Worm (Caenorhabditis elegans): ENCODE measurements around the gene T13C2.3.

Gene T13C2.3

ce11 chrII:6803024-6803423, 14.0 kb downstream of the T13C2.3 start, which contains the start of gene tab-1:
TSS of gene tab-1 (plus strand) at chrII:6803324.
- TF ChIP-seq sdc-2 (tag; optimal IDR thresholded peaks at IDR 0.05) (no peak), npax-4 (tag; optimal IDR thresholded peaks at IDR 0.05) (no peak), ref-2 (tag; optimal IDR thresholded peaks at IDR 0.05) (no peak), che-1 (tag; optimal IDR thresholded peaks at IDR 0.05) (no peak), ceh-9 (tag; optimal IDR thresholded peaks at IDR 0.05) (no peak), ceh-14 (tag; optimal IDR thresholded peaks at IDR 0.05) (no peak), lin-11 (tag; optimal IDR thresholded peaks at IDR 0.05) (no peak), ceh-31 (tag; optimal IDR thresholded peaks at IDR 0.05) (no peak), hlh-8 (tag; optimal IDR thresholded peaks at IDR 0.05) (no peak), ceh-2 (tag; optimal IDR thresholded peaks at IDR 0.05) (no peak), fax-1 (tag; optimal IDR thresholded peaks at IDR 0.05) (no peak), dmd-4 (tag; optimal IDR thresholded peaks at IDR 0.05; ENCODE audit: borderline replicate concordance) (no peak), eyg-1 (tag; optimal IDR thresholded peaks at IDR 0.05) (no peak), pha-4 (tag; optimal IDR thresholded peaks at IDR 0.05) (no peak), ama-1 (optimal IDR thresholded peaks at IDR 0.05) (no peak), hlh-13 (GFP tag; optimal IDR thresholded peaks at IDR 0.05) (no peak)

ce11 chrII:6807162-6807561, 18.1 kb downstream of the T13C2.3 start, which contains the start of gene F31E8.5:
TSS of gene F31E8.5 (minus strand) at chrII:6807262.
- TF ChIP-seq ets-4 (tag; optimal IDR thresholded peaks at IDR 0.05) (no peak), pax-1 (tag; optimal IDR thresholded peaks at IDR 0.05) (no peak), ceh-22 (tag; optimal IDR thresholded peaks at IDR 0.05) (no peak), lim-6 (tag; optimal IDR thresholded peaks at IDR 0.05) (no peak), unc-42 (tag; optimal IDR thresholded peaks at IDR 0.05) (no peak), fkh-6 (tag; optimal IDR thresholded peaks at IDR 0.05) (no peak)

- no peak for TF ChIP-seq elt-2 (tag; optimal IDR thresholded peaks at IDR 0.05)
- peak; percentile 3 for TF ChIP-seq tbx-2 (tag; optimal IDR thresholded peaks at IDR 0.05)
- peak; percentile 36 for TF ChIP-seq nfya-1 (tag; optimal IDR thresholded peaks at IDR 0.05)
- TF ChIP-seq ceh-48 (tag; optimal IDR thresholded peaks at IDR 0.05), result no peak
- TF ChIP-seq ceh-31 (tag; optimal IDR thresholded peaks at IDR 0.05), result peak; percentile 44
Measured at ce11 chrII:6808539-6808938, 19.5 kb downstream of the T13C2.3 start.

- no peak for TF ChIP-seq nhr-11 (tag; optimal IDR thresholded peaks at IDR 0.05)
- no peak for TF ChIP-seq pat-9 (tag; optimal IDR thresholded peaks at IDR 0.05)
- TF ChIP-seq syd-9 (tag; optimal IDR thresholded peaks at IDR 0.05), result no peak
- TF ChIP-seq lin-11 (tag; optimal IDR thresholded peaks at IDR 0.05), result no peak
- TF ChIP-seq ceh-30 (tag; optimal IDR thresholded peaks at IDR 0.05), result no peak
- TF ChIP-seq rnt-1 (tag; optimal IDR thresholded peaks at IDR 0.05), result no peak
- TF ChIP-seq mec-3 (tag; optimal IDR thresholded peaks at IDR 0.05; ENCODE audit: borderline replicate concordance), result no peak
- TF ChIP-seq T23F11.4 (GFP tag; optimal IDR thresholded peaks at IDR 0.05), result no peak
- TF ChIP-seq sox-2 (GFP tag; IDR thresholded peaks at IDR 0.05), result no peak
- no peak for TF ChIP-seq ahr-1 (tag; optimal IDR thresholded peaks at IDR 0.05)
Measured at ce11 chrII:6810663-6811062, 21.6 kb downstream of the T13C2.3 start, which contains the start of gene snt-1. TSS of gene snt-1 (plus strand) at chrII:6810963.

DNA sequence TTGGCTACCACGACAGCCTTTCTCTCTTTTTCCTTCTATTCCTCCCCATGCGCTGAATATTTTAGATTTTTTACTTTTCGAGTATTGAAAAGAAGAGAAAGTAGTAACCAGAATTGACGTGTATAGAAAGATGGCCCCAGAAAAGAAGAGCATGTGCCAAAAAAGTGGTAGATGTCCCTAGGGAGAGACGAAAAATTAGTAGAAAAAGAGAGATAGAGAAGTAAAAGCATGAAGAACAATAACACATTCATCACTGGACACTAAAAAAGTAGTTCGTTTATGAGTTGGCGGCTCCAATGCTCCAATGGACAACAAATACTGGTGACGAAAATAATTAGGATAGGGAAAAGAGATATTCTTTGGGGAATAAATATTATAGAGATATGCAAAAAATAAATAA, 23.5 kb downstream of the T13C2.3 start:
- TF ChIP-seq pax-1 (tag; optimal IDR thresholded peaks at IDR 0.05), result no peak
- peak; percentile 26 for TF ChIP-seq unc-42 (tag; optimal IDR thresholded peaks at IDR 0.05)
- peak; percentile 31 for TF ChIP-seq ceh-34 (tag; optimal IDR thresholded peaks at IDR 0.05)
- no peak for TF ChIP-seq unc-3 (GFP tag; conservative IDR thresholded peaks at IDR 0.05)
- peak; percentile 63 for TF ChIP-seq unc-3 (tag; optimal IDR thresholded peaks at IDR 0.05)
